Worm (Caenorhabditis elegans) whole organism, L3 larva: ENCODE results near the gene H06H21.37.
A peak's percentile ranks its signal among the peaks of the same experiment; 100 is the strongest.

Experiments used
- R02D3.7 ChIP-seq: fragments of 150-350 bp; optimal IDR thresholded peaks from 2 replicates; lab custom pipeline; 2014; ENCODE audit warnings: missing biosample characterization, missing genetic modification characterization
- egl-5 ChIP-seq: fragments of 150-350 bp; optimal IDR thresholded peaks from 2 replicates; lab custom pipeline; 2017; ENCODE audit warnings: missing biosample characterization, missing genetic modification reagents, missing genetic modification characterization, inconsistent platforms
- nhr-25 ChIP-seq: sonication (generic microtip); optimal IDR thresholded peaks from 2 replicates; lab custom pipeline; 2017; ENCODE audit warnings: missing biosample characterization, missing genetic modification characterization
- unc-62 ChIP-seq: fragments of 150-350 bp; sonication (generic microtip); optimal IDR thresholded peaks from 4 replicates; lab custom pipeline; 2014; ENCODE audit warnings: missing biosample characterization, missing genetic modification reagents, missing genetic modification characterization
- zag-1 ChIP-seq: fragments of 150-350 bp; optimal IDR thresholded peaks from 2 replicates; lab custom pipeline; 2014; ENCODE audit warnings: missing biosample characterization, missing genetic modification characterization

ce11 chrIV:4799114-4799513 lies 10.7 kb downstream of the H06H21.37 start, which contains the start of gene eor-1:
- no peak for TF ChIP-seq egl-5
- peak; percentile 19 for TF ChIP-seq nhr-25 (tag; lab: Kevin White, UChicago)
- TF ChIP-seq unc-62 (GFP tag; lab: Kevin White, UChicago) = no peak
- no peak for TF ChIP-seq R02D3.7
- no peak for TF ChIP-seq zag-1 (tag; lab: Kevin White, UChicago)
